Fruit fly (Drosophila melanogaster) Kc167 (cell line): ENCODE results near the gene ctp.

ENCODE experiments used
- Myc ChIP-seq: fragments of >200 bp; optimal IDR thresholded peaks from 2 replicates; lab custom pipeline; 2017; ENCODE audit warnings: missing external identifiers
- Sin3A ChIP-seq: fragments of >200 bp; optimal IDR thresholded peaks from 2 replicates; lab custom pipeline; 2018; ENCODE audit warnings: missing external identifiers
- h ChIP-seq: fragments of >200 bp; optimal IDR thresholded peaks from 3 replicates; lab custom pipeline; 2018; ENCODE audit warnings: missing external identifiers
- insv ChIP-seq: fragments of >200 bp; optimal IDR thresholded peaks from 3 replicates; lab custom pipeline; 2018; ENCODE audit warnings: missing external identifiers
- psq ChIP-seq: fragments of >200 bp; optimal IDR thresholded peaks from 2 replicates; lab custom pipeline; 2017; ENCODE audit warnings: missing external identifiers
- ttk ChIP-seq: sonication (Bioruptor generic); optimal IDR thresholded peaks from 2 replicates; lab custom pipeline; 2017; ENCODE audit warnings: missing external identifiers

ctp gene

dm6 chrX:4671194-4671626 is 16.4 kb upstream of the ctp start:
- no peak for TF ChIP-seq insv (lab: Kevin White, UChicago)
- no peak for TF ChIP-seq h (lab: Kevin White, UChicago)
- TF ChIP-seq psq (lab: Kevin White, UChicago) = no peak
- TF ChIP-seq ttk (lab: Kevin White, UChicago) = no peak
- TF ChIP-seq Sin3A = no peak
- TF ChIP-seq Myc (lab: Kevin White, UChicago) = no peak

- TF ChIP-seq h (lab: Kevin White, UChicago) (no peak), psq (lab: Kevin White, UChicago) (no peak), ttk (lab: Kevin White, UChicago) (no peak), insv (lab: Kevin White, UChicago) (no peak), Sin3A (no peak), Myc (lab: Kevin White, UChicago) (no peak)
Measured at dm6 chrX:4675054-4675453, 12.5 kb upstream of the ctp start.

- TF ChIP-seq h (lab: Kevin White, UChicago) (no peak), ttk (lab: Kevin White, UChicago) (no peak), Sin3A (no peak), insv (lab: Kevin White, UChicago) (no peak), Myc (lab: Kevin White, UChicago) (no peak), psq (lab: Kevin White, UChicago) (no peak)
Measured at dm6 chrX:4677427-4677826, 10.2 kb upstream of the ctp start.

DNA sequence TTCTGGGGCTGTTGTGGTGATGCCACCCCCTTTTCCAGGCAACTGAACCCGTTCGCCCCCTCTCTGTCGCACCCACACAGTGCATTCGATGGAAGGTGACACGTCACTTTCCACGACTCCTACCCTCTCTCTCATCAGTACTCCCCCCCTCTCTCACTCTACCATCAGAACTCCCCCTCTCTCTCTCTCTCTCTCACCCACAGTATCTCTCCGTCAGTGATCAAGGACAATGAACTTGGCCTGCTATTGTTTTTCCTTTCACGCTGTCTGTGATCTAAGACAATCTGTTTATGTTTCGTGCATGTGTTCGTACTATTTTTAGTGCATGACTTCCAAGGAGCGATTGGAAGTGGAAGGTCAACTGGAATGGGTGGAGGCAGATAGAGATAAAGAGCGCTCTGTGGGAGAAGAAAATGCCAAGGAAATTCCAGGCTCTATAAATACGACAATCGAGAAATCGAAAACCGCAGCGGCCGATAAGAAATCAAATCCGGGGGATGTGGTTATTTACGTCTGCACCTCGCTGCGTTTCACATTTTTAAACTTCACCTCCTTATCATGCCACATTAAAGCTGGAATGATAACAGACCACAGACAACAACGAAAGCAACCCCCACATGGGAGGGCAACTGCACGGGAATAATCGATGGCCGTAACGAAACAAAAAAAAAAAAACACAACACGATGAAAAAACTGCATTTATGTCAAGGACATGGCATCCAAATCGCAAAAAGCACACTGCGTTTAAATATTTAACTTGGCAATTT is 9.3 kb upstream of the ctp start:
- TF ChIP-seq ttk (lab: Kevin White, UChicago) = no peak
- no peak for TF ChIP-seq Myc (lab: Kevin White, UChicago)
- TF ChIP-seq psq (lab: Kevin White, UChicago) = no peak
- TF ChIP-seq Sin3A = no peak
- no peak for TF ChIP-seq h (lab: Kevin White, UChicago)
- TF ChIP-seq insv (lab: Kevin White, UChicago) = no peak

DNA sequence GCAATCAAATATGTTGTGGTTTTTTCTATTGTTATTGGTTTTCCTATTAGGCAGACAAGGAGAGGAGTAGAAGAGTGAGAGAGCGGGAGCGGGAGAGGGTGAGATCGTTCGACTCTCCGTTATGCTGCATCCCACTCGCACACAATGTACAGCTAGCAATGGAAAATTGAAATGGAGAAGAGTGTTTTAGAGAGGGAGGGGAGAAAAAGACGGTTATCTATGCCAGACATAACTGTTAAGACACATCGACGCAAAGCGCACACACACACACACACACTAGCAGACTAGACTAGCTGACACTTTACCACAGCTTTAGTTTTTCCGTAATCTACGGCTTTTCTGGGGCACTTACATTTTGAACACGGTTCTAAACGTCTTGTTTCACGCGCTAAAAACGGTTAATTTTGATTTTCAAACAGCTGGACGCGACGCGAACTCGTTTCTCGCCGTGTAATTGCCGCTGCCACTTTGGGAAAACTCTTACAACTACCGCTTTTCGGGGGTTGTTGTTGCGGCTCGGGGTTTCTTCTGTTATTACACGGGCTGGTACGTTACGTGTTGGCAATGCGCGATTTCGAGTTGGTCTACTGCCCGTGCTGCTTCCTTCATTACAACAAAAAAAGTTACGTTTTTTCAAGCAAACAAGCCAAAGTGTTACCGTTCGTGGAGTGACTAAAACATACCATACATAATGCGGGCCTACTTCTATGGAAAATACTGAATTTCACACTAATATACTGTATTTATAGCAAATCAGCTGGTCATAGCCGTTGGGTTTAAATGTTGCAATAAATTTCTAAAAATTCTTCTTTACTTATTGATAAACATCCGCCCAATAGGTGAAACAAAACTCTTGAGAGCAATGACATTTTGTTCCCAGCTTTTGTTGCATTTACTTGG is 8.4 kb upstream of the ctp start, which contains the start of gene fzr:
TSS of gene fzr (minus strand) at position 625 of the 900 bp plus-strand sequence.
- no peak for TF ChIP-seq ttk (lab: Kevin White, UChicago)
- no peak for TF ChIP-seq Sin3A
- TF ChIP-seq insv (lab: Kevin White, UChicago) = no peak
- no peak for TF ChIP-seq psq (lab: Kevin White, UChicago)
- no peak for TF ChIP-seq h (lab: Kevin White, UChicago)

- TF ChIP-seq h (lab: Kevin White, UChicago) = no peak
- no peak for TF ChIP-seq Sin3A
- no peak for TF ChIP-seq psq (lab: Kevin White, UChicago)
- no peak for TF ChIP-seq Myc (lab: Kevin White, UChicago)
- no peak for TF ChIP-seq ttk (lab: Kevin White, UChicago)
- no peak for TF ChIP-seq insv (lab: Kevin White, UChicago)
Measured at dm6 chrX:4679813-4680381, 7.7 kb upstream of the ctp start.

dm6 chrX:4684444-4684924 is 3.1 kb upstream of the ctp start:
- TF ChIP-seq h (lab: Kevin White, UChicago) = no peak

- TF ChIP-seq ttk (lab: Kevin White, UChicago) (no peak), h (lab: Kevin White, UChicago) (no peak), Myc (lab: Kevin White, UChicago) (no peak), psq (lab: Kevin White, UChicago) (no peak), Sin3A (no peak), insv (lab: Kevin White, UChicago) (no peak)
Measured at dm6 chrX:4686150-4686549, 1.4 kb upstream of the ctp start.

- TF ChIP-seq h (lab: Kevin White, UChicago) = no peak
- TF ChIP-seq psq (lab: Kevin White, UChicago) = no peak
- TF ChIP-seq Myc (lab: Kevin White, UChicago) = no peak
- TF ChIP-seq insv (lab: Kevin White, UChicago) = no peak
- TF ChIP-seq ttk (lab: Kevin White, UChicago) = no peak
- TF ChIP-seq Sin3A = no peak
Measured at dm6 chrX:4686723-4687122, 877 bp upstream of the ctp start, which contains the start of gene Pp2C1. TSS of gene Pp2C1 (minus strand) at chrX:4686903.

dm6 chrX:4690767-4691166 is 3.2 kb downstream of the ctp start:
- TF ChIP-seq ttk (lab: Kevin White, UChicago) (no peak), insv (lab: Kevin White, UChicago) (no peak), psq (lab: Kevin White, UChicago) (no peak), Myc (lab: Kevin White, UChicago) (no peak), h (lab: Kevin White, UChicago) (no peak), Sin3A (no peak)

DNA sequence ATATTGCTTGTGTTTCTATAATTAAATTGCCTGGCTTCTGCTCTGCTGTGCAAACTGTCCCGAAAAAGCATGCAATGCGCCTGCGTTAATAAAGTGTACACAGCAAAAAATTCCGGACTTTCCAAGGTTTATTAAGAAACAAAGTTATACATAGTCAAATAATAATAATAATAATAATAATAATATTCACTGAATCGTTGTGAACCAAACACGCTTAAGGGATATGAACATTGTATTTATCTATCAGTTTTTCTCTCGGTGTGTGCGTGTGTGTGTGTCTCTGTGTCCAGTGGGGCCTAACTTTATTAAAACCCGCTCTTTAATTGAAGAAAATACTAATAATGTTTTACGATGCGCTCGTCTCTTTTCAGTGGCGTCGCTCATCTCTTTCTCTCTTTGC is 3.6 kb downstream of the ctp start:
- no peak for TF ChIP-seq h (lab: Kevin White, UChicago)
- TF ChIP-seq psq (lab: Kevin White, UChicago) = no peak
- no peak for TF ChIP-seq Myc (lab: Kevin White, UChicago)
- TF ChIP-seq ttk (lab: Kevin White, UChicago) = no peak
- no peak for TF ChIP-seq insv (lab: Kevin White, UChicago)
- TF ChIP-seq Sin3A = no peak
